Fruit fly (Drosophila melanogaster): ENCODE results near the gene CG9547.

The CG9547 gene

DNA sequence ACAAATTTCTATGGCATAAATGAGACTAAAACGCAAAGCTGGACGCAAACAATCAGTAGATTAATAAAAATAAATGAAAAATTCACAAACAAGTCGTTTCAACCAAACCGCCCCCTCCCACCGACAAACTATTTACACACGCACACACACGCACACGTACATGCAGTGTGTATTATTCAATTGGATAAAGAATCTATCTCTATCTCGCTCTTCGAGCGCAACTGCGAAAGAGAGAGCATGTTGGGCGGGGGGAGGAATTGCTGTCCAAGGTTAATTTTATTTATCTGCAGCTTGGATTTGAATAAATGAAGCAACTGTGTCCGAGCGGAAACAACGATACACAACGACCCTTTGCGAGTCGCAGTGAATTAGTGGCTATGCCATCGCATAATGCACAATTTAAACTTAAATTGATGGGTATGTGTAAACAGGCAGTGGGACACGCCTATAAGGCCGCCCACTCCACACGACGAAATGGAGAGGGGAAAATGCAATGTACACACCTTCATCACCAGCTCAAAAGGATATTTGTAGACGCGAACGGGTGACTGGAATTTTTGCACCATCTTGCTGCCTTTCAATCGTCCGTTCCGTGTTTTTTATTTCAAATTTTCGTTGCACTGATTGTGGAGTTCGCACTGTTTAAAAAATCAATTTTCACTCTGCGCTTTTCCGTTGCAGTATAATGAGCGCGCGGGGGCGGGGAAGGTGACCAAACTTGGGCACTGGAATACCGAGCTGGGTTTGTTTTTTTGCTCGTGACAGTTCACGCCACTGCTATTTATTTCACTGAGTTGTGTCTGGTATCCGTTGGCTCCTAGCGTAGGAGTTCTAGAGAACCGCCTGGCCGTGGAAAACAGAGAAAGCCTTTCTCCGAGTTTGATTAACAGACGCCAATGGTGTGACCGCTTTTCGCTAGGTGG lies 39.0 kb downstream of the CG9547 start, which contains the start of gene retm (continued):
- TF ChIP-seq ftz-f1 (GFP tag; optimal IDR thresholded peaks at IDR 0.05) (peak; percentile 92), br (optimal IDR thresholded peaks at IDR 0.05) (no peak), Rfx (GFP tag; IDR thresholded peaks at IDR 0.05) (peak; percentile 23; the same call in 1 of the 2 replicates), CG6854 (GFP tag; optimal IDR thresholded peaks at IDR 0.05) (no peak), row (GFP tag; IDR thresholded peaks at IDR 0.05) (no peak), CG11093 (GFP tag; IDR thresholded peaks at IDR 0.05) (no peak), CG12942 (GFP tag; optimal IDR thresholded peaks at IDR 0.05) (no peak), tup (GFP tag; optimal IDR thresholded peaks at IDR 0.05) (no peak), CG34376 (GFP tag; optimal IDR thresholded peaks at IDR 0.05) (peak; percentile 2), CG3847 (GFP tag; IDR thresholded peaks at IDR 0.05) (no peak), croc (GFP tag; conservative IDR thresholded peaks at IDR 0.05) (no peak), CG12391 (tag; optimal IDR thresholded peaks at IDR 0.05) (peak; percentile 8), mam (GFP tag; optimal IDR thresholded peaks at IDR 0.05) (no peak), Adf1 (GFP tag; IDR thresholded peaks at IDR 0.05) (no peak; the same call in 1 of the 2 replicates), CG11085 (GFP tag; IDR thresholded peaks at IDR 0.05) (no peak), HHEX (GFP tag; optimal IDR thresholded peaks at IDR 0.05) (no peak), CG11560 (tag; IDR thresholded peaks at IDR 0.05) (no peak), CG1647 (GFP tag; optimal IDR thresholded peaks at IDR 0.05) (no peak), shn (GFP tag; optimal IDR thresholded peaks at IDR 0.05) (no peak), maf-S (GFP tag; optimal IDR thresholded peaks at IDR 0.05) (no peak), E2f2 (GFP tag; IDR thresholded peaks at IDR 0.05) (no peak), CG31388 (GFP tag; optimal IDR thresholded peaks at IDR 0.05) (no peak), Med (GFP tag) (no peak), Doc2 (GFP tag; IDR thresholded peaks at IDR 0.05) (no peak), Dip3 (GFP tag; optimal IDR thresholded peaks at IDR 0.05) (no peak), fu2 (GFP tag; optimal IDR thresholded peaks at IDR 0.05) (no peak), CTCF (GFP tag; optimal IDR thresholded peaks at IDR 0.05) (no peak), CG12104 (GFP tag; optimal IDR thresholded peaks at IDR 0.05) (no peak), CG10321 (GFP tag; IDR thresholded peaks at IDR 0.05) (no peak), Kr (GFP tag; optimal IDR thresholded peaks at IDR 0.05) (no peak), Spps (tag; optimal IDR thresholded peaks at IDR 0.05) (no peak), vvl (GFP tag; IDR thresholded peaks at IDR 0.05) (peak; percentile 42; the same call in 1 of the 2 replicates), D (optimal IDR thresholded peaks at IDR 0.05) (no peak), D (GFP tag; optimal IDR thresholded peaks at IDR 0.05) (no peak), Lim3 (GFP tag; IDR thresholded peaks at IDR 0.05) (no peak), hb (GFP tag; IDR thresholded peaks at IDR 0.05; ENCODE audit: partially characterized antibody) (no peak), eyg (GFP tag; optimal IDR thresholded peaks at IDR 0.05) (no peak), Hsf (GFP tag; optimal IDR thresholded peaks at IDR 0.05) (no peak), CG4707 (GFP tag; optimal IDR thresholded peaks at IDR 0.05) (no peak), chinmo (GFP tag; IDR thresholded peaks at IDR 0.05; ENCODE audit: partially characterized antibody) (peak; percentile 96), CG11723 (GFP tag; optimal IDR thresholded peaks at IDR 0.05) (no peak), slou (GFP tag; optimal IDR thresholded peaks at IDR 0.05) (no peak), CG9932 (GFP tag; IDR thresholded peaks at IDR 0.05) (no peak), Drgx (GFP tag; IDR thresholded peaks at IDR 0.05) (no peak), bbx (GFP tag; IDR thresholded peaks at IDR 0.05; ENCODE audit: partially characterized antibody) (peak; percentile 39; the same call in 1 of the 2 replicates), sqz (GFP tag; optimal IDR thresholded peaks at IDR 0.05) (no peak), rib (GFP tag; IDR thresholded peaks at IDR 0.05) (no peak), CG18011 (GFP tag; optimal IDR thresholded peaks at IDR 0.05) (no peak), CG7271 (tag; optimal IDR thresholded peaks at IDR 0.05) (peak; percentile 20), H15 (GFP tag; IDR thresholded peaks at IDR 0.05) (no peak), Six4 (GFP tag; optimal IDR thresholded peaks at IDR 0.05) (no peak), ERR (GFP tag; optimal IDR thresholded peaks at IDR 0.05) (no peak)

All from whole organism, embryonic.